Worm (Caenorhabditis elegans) whole organism, late embryonic: ENCODE data around the gene gnrr-2.

ENCODE experiments used
- K09A11.1 ChIP-seq: sonication (generic microtip); optimal IDR thresholded peaks from 2 replicates; lab custom pipeline; 2017; ENCODE audit warnings: antibody characterized with exemption, mild to moderate bottlenecking, missing genetic modification characterization, missing compliant biosample characterization; ENCODE audit not compliant: insufficient read depth
- ahr-1 ChIP-seq: sonication (generic microtip); optimal IDR thresholded peaks from 2 replicates; lab custom pipeline; 2016; ENCODE audit warnings: missing genetic modification characterization, missing compliant biosample characterization
- ceh-14 ChIP-seq: sonication (generic microtip); optimal IDR thresholded peaks from 2 replicates; lab custom pipeline; 2016; ENCODE audit warnings: missing genotype, missing genetic modification characterization, missing compliant biosample characterization
- ceh-22 ChIP-seq: sonication (generic microtip); optimal IDR thresholded peaks from 2 replicates; lab custom pipeline; 2017; ENCODE audit warnings: missing biosample characterization, missing genetic modification characterization
- ceh-24 ChIP-seq: sonication (generic microtip); optimal IDR thresholded peaks from 2 replicates; lab custom pipeline; 2016; ENCODE audit warnings: mild to moderate bottlenecking, missing genetic modification characterization, missing compliant biosample characterization
- dve-1 ChIP-seq: sonication (generic microtip); optimal IDR thresholded peaks from 2 replicates; lab custom pipeline; 2017; ENCODE audit warnings: antibody characterized with exemption, mild to moderate bottlenecking, missing genetic modification characterization, missing compliant biosample characterization
- elt-2 ChIP-seq: sonication (generic microtip); optimal IDR thresholded peaks from 2 replicates; lab custom pipeline; 2016; ENCODE audit warnings: missing genetic modification reagents, missing genetic modification characterization, missing compliant biosample characterization
- hlh-15 ChIP-seq: sonication (generic microtip); optimal IDR thresholded peaks from 2 replicates; lab custom pipeline; 2016; ENCODE audit warnings: missing genetic modification characterization, missing compliant biosample characterization
- hlh-6 ChIP-seq: sonication (generic microtip); optimal IDR thresholded peaks from 2 replicates; lab custom pipeline; 2016; ENCODE audit warnings: missing genotype, missing genetic modification characterization, missing compliant biosample characterization
- lin-11 ChIP-seq: fragments of 200-800 bp; sonication (Bioruptor generic); optimal IDR thresholded peaks from 2 replicates; lab custom pipeline; 2018; ENCODE audit warnings: mild to moderate bottlenecking, missing genetic modification characterization, missing compliant biosample characterization
- nfya-1 ChIP-seq: sonication (generic microtip); optimal IDR thresholded peaks from 2 replicates; lab custom pipeline; 2017; ENCODE audit warnings: missing genetic modification characterization, mild to moderate bottlenecking, missing compliant biosample characterization, antibody characterized with exemption, moderate library complexity
- nhr-232 ChIP-seq: sonication (generic microtip); optimal IDR thresholded peaks from 2 replicates; lab custom pipeline; 2016; ENCODE audit warnings: missing genetic modification characterization, missing compliant biosample characterization
- unc-3 ChIP-seq, 2 experiments: fragments of 200-800 bp in 1 of 2; sonication (Bioruptor generic) in 1 of 2; sonication (generic microtip) in 1 of 2; conservative IDR thresholded peaks in 1 of 2; optimal IDR thresholded peaks in 1 of 2; 2 replicates each; pipeline versions ENCODE4 v1.3.6 to Lab custom; 2016 to 2022; ENCODE audit warnings: missing compliant biosample characterization in 2 of 2, missing genetic modification characterization in 2 of 2, missing genetic modification reagents in 1 of 2

The gnrr-2 gene

DNA sequence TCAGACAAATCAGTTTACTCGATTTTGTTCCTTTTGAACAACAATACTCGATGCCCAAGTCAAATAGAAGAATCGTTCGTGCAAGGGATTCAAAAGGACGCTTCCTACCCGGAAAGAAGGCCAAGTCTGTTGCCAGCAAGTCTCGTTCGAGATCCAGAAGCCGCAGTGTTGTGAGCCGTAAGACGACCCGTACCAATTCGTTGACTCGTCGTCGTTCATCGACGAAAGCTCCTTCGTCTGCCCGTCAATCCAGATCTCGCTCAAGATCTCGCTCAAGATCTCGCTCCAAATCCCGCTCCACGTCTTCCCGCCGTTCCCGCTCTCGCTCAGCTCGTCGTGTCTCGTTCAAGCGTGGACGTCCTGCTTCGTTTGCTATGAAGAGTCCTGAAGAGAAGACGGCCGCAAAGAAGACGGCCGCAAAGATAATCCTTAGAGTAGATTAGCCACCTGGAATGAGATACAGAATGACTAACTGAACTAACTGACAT lies 51.8 kb downstream of the gnrr-2 start, which contains the start of gene F08H9.2:
Gene F08H9.2, plus strand, starts transcription at position 51 of the 488 bp plus-strand sequence.
- TF ChIP-seq ahr-1 (tag; lab: Kevin White, UChicago): no peak
- TF ChIP-seq lin-11 (tag; lab: Kevin White, UChicago): no peak
- TF ChIP-seq elt-2 (tag; lab: Kevin White, UChicago): no peak
- TF ChIP-seq K09A11.1: no peak
- no peak for TF ChIP-seq hlh-15
- TF ChIP-seq dve-1: no peak
- TF ChIP-seq nhr-232 (tag; lab: Kevin White, UChicago): no peak
- no peak for TF ChIP-seq unc-3 (GFP tag; conservative IDR thresholded peaks at IDR 0.05; lab: Robert Waterston, UW)
- no peak for TF ChIP-seq unc-3 (tag; optimal IDR thresholded peaks at IDR 0.05; lab: Kevin White, UChicago)
- no peak for TF ChIP-seq ceh-14
- no peak for TF ChIP-seq nfya-1 (tag; lab: Kevin White, UChicago)
- TF ChIP-seq ceh-24 (tag; lab: Kevin White, UChicago): no peak
- no peak for TF ChIP-seq hlh-6 (tag; lab: Kevin White, UChicago)
- no peak for TF ChIP-seq ceh-22
